Worm (Caenorhabditis elegans) whole organism, L4 larva: Measurements from ENCODE around the gene dpy-21.
A peak's percentile ranks its signal among the peaks of the same experiment; 100 is the strongest.

Experiments used
- R02D3.7 ChIP-seq: fragments of 150-350 bp; sonication (generic microtip); optimal IDR thresholded peaks from 3 replicates; lab custom pipeline; 2014; ENCODE audit warnings: missing biosample characterization, missing genetic modification characterization
- ZK337.2 ChIP-seq: fragments of 200-800 bp; sonication (Bioruptor generic); IDR thresholded peaks from 2 replicates; pipeline ENCODE4 v1.3.6; 2022; ENCODE audit warnings: missing genetic modification reagents, missing genetic modification characterization, missing compliant biosample characterization
- ZK546.5 ChIP-seq, 2 experiments: sonication (generic microtip); optimal IDR thresholded peaks; 2 replicates each; lab custom pipeline; 2017; ENCODE audit warnings: missing biosample characterization in 2 of 2, missing genetic modification characterization in 2 of 2
- aha-1 ChIP-seq: fragments of 150-350 bp; peaks from one replicate; lab custom pipeline; 2014; ENCODE audit warnings: missing biosample characterization, missing genetic modification characterization
- aly-2 ChIP-seq: sonication (generic microtip); optimal IDR thresholded peaks from 2 replicates; lab custom pipeline; 2018; ENCODE audit warnings: missing biosample characterization, missing genetic modification characterization
- ama-1 ChIP-seq: fragments of 150-350 bp; optimal IDR thresholded peaks from 2 replicates; lab custom pipeline; 2014; ENCODE audit warnings: inconsistent platforms, mixed read lengths
- ceh-20 ChIP-seq: fragments of 200-800 bp; sonication (Bioruptor generic); IDR thresholded peaks from 2 replicates; pipeline ENCODE4 v1.3.6; 2022; ENCODE audit warnings: missing genetic modification reagents, missing genetic modification characterization, missing compliant biosample characterization
- ceh-44 ChIP-seq: fragments of 200-800 bp; sonication (Bioruptor generic); IDR thresholded peaks from 2 replicates; pipeline ENCODE4 v1.3.6; 2022; ENCODE audit warnings: missing genetic modification reagents, missing genetic modification characterization, missing compliant biosample characterization
- ceh-62 ChIP-seq: sonication (generic microtip); optimal IDR thresholded peaks from 2 replicates; lab custom pipeline; 2017; ENCODE audit warnings: missing biosample characterization, missing genetic modification characterization
- ces-1 ChIP-seq: fragments of 150-350 bp; sonication (generic microtip); optimal IDR thresholded peaks from 4 replicates; lab custom pipeline; 2014; ENCODE audit warnings: missing biosample characterization, missing genetic modification reagents, missing genetic modification characterization
- cey-2 ChIP-seq: sonication (generic microtip); optimal IDR thresholded peaks from 3 replicates; lab custom pipeline; 2017; ENCODE audit warnings: missing genetic modification characterization, mild to moderate bottlenecking, missing compliant biosample characterization, antibody characterized with exemption, borderline replicate concordance; ENCODE audit not compliant: insufficient read depth
- ctbp-1 ChIP-seq: fragments of 200-800 bp; sonication (Bioruptor generic); IDR thresholded peaks from 2 replicates; pipeline ENCODE4 v1.3.6; 2022; ENCODE audit warnings: missing genetic modification reagents, missing genetic modification characterization, missing compliant biosample characterization
- dmd-6 ChIP-seq: fragments of 200-800 bp; sonication (Bioruptor generic); IDR thresholded peaks from 2 replicates; pipeline ENCODE4 v1.3.6; 2022; ENCODE audit warnings: missing genetic modification reagents, missing genetic modification characterization, missing compliant biosample characterization
- dmd-8 ChIP-seq: fragments of 200-800 bp; sonication (Bioruptor generic); IDR thresholded peaks from 2 replicates; pipeline ENCODE4 v1.3.6; 2022; ENCODE audit warnings: missing genetic modification characterization, missing compliant biosample characterization
- dmd-9 ChIP-seq: fragments of 200-800 bp; sonication (Bioruptor generic); IDR thresholded peaks from 2 replicates; pipeline ENCODE4 v1.3.6; 2022; ENCODE audit warnings: missing genetic modification reagents, missing genetic modification characterization, missing compliant biosample characterization
- dve-1 ChIP-seq: sonication (generic microtip); optimal IDR thresholded peaks from 2 replicates; lab custom pipeline; 2017; ENCODE audit warnings: antibody characterized with exemption, mild to moderate bottlenecking, missing genetic modification characterization, missing compliant biosample characterization; ENCODE audit not compliant: insufficient read depth
- egl-27 ChIP-seq: sonication (generic microtip); optimal IDR thresholded peaks from 3 replicates; lab custom pipeline; 2017; ENCODE audit warnings: missing biosample characterization, missing genetic modification reagents, missing genetic modification characterization
- lim-7 ChIP-seq: fragments of 200-800 bp; sonication (Bioruptor generic); IDR thresholded peaks from 2 replicates; pipeline ENCODE4 v1.3.6; 2022; ENCODE audit warnings: missing genetic modification characterization, missing compliant biosample characterization
- lin-13 ChIP-seq: fragments of 150-350 bp; optimal IDR thresholded peaks from 2 replicates; lab custom pipeline; 2014; ENCODE audit warnings: missing biosample characterization, missing genetic modification reagents, missing genetic modification characterization
- lin-29 ChIP-seq: fragments of 200-800 bp; sonication (Bioruptor generic); IDR thresholded peaks from 2 replicates; pipeline ENCODE4 v1.3.6; 2022; ENCODE audit warnings: missing genetic modification reagents, missing genetic modification characterization, missing compliant biosample characterization
- lin-38 ChIP-seq: fragments of 200-800 bp; sonication (Bioruptor generic); IDR thresholded peaks from 2 replicates; pipeline ENCODE4 v1.3.6; 2022; ENCODE audit warnings: missing genetic modification reagents, missing genetic modification characterization, missing compliant biosample characterization
- lir-3 ChIP-seq: sonication (generic microtip); optimal IDR thresholded peaks from 2 replicates; lab custom pipeline; 2016; ENCODE audit warnings: mild to moderate bottlenecking, missing genetic modification characterization, missing compliant biosample characterization
- lsy-2 ChIP-seq, 2 experiments: fragments of 150-350 bp in 1 of 2; sonication (generic microtip) in 1 of 2; optimal IDR thresholded peaks; 2 replicates each; lab custom pipeline; 2014 to 2017; ENCODE audit warnings: missing biosample characterization in 2 of 2, missing genetic modification characterization in 2 of 2
- madf-9 ChIP-seq: fragments of 200-800 bp; sonication (Bioruptor generic); conservative IDR thresholded peaks from 2 replicates; pipeline ENCODE4 v1.3.6; 2022; ENCODE audit warnings: missing genetic modification reagents, missing genetic modification characterization, missing compliant biosample characterization
- mdt-29 ChIP-seq: fragments of 200-800 bp; sonication (Bioruptor generic); IDR thresholded peaks from 2 replicates; pipeline ENCODE4 v1.3.6; 2022; ENCODE audit warnings: missing genetic modification reagents, missing genetic modification characterization, missing compliant biosample characterization
- mxl-3 ChIP-seq: fragments of 200-800 bp; sonication (Bioruptor generic); optimal IDR thresholded peaks from 2 replicates; lab custom pipeline; 2018; ENCODE audit warnings: mild to moderate bottlenecking, missing genetic modification characterization, missing compliant biosample characterization
- nhr-102 ChIP-seq: sonication (generic microtip); optimal IDR thresholded peaks from 2 replicates; lab custom pipeline; 2016; ENCODE audit warnings: mild to moderate bottlenecking, missing genetic modification characterization, moderate library complexity, missing compliant biosample characterization
- nhr-237 ChIP-seq: sonication (generic microtip); optimal IDR thresholded peaks from 2 replicates; lab custom pipeline; 2017; ENCODE audit warnings: missing biosample characterization, missing genetic modification characterization
- nhr-25 ChIP-seq: sonication (generic microtip); optimal IDR thresholded peaks from 2 replicates; lab custom pipeline; 2017; ENCODE audit warnings: missing genetic modification characterization, mild to moderate bottlenecking, missing compliant biosample characterization, antibody characterized with exemption, moderate library complexity, borderline replicate concordance; ENCODE audit not compliant: insufficient read depth
- nhr-28 ChIP-seq: fragments of 150-350 bp; optimal IDR thresholded peaks from 2 replicates; lab custom pipeline; 2014; ENCODE audit warnings: missing biosample characterization, missing genetic modification characterization
- nhr-48 ChIP-seq: sonication (generic microtip); optimal IDR thresholded peaks from 2 replicates; lab custom pipeline; 2016; ENCODE audit warnings: mild to moderate bottlenecking, missing genetic modification characterization, missing compliant biosample characterization
- nhr-6 ChIP-seq: fragments of 150-350 bp; optimal IDR thresholded peaks from 2 replicates; lab custom pipeline; 2014; ENCODE audit warnings: missing biosample characterization, missing genetic modification characterization
- nhr-77 ChIP-seq: fragments of 150-350 bp; optimal IDR thresholded peaks from 2 replicates; lab custom pipeline; 2014; ENCODE audit warnings: missing biosample characterization, missing genetic modification characterization
- pha-4 ChIP-seq, 2 experiments: fragments of 150-350 bp in 1 of 2; fragments of 200-800 bp in 1 of 2; sonication (Bioruptor generic) in 1 of 2; IDR thresholded peaks in 1 of 2; optimal IDR thresholded peaks in 1 of 2; 2 replicates each; pipeline versions ENCODE4 v1.3.6 to Lab custom; 2014 to 2022; ENCODE audit warnings: missing genetic modification characterization in 2 of 2, missing genetic modification reagents in 2 of 2, missing biosample characterization in 1 of 2, missing compliant biosample characterization in 1 of 2
- php-3 ChIP-seq: fragments of 200-800 bp; sonication (Bioruptor generic); IDR thresholded peaks from 2 replicates; pipeline ENCODE4 v1.3.6; 2022; ENCODE audit warnings: missing genetic modification reagents, missing genetic modification characterization, missing compliant biosample characterization
- pqm-1 ChIP-seq: sonication (generic microtip); optimal IDR thresholded peaks from 2 replicates; lab custom pipeline; 2017; ENCODE audit warnings: missing biosample characterization, missing genetic modification characterization
- rbr-2 ChIP-seq: sonication (generic microtip); optimal IDR thresholded peaks from 2 replicates; lab custom pipeline; 2016; ENCODE audit warnings: missing genotype, missing genetic modification characterization, missing compliant biosample characterization
- sdz-12 ChIP-seq: fragments of 200-800 bp; sonication (Bioruptor generic); optimal IDR thresholded peaks from 2 replicates; lab custom pipeline; 2018; ENCODE audit warnings: mild to moderate bottlenecking, missing genetic modification characterization, missing compliant biosample characterization
- set-16 ChIP-seq: fragments of 200-800 bp; sonication (Bioruptor generic); IDR thresholded peaks from 2 replicates; pipeline ENCODE4 v1.3.6; 2022; ENCODE audit warnings: missing genetic modification reagents, missing genetic modification characterization, missing compliant biosample characterization
- skn-1 ChIP-seq: fragments of 150-350 bp; optimal IDR thresholded peaks from 2 replicates; lab custom pipeline; 2014; ENCODE audit warnings: missing biosample characterization, missing genetic modification characterization
- snpc-1.2 ChIP-seq: fragments of 200-800 bp; sonication (Bioruptor generic); IDR thresholded peaks from 2 replicates; pipeline ENCODE4 v1.3.6; 2022; ENCODE audit warnings: missing genetic modification reagents, missing genetic modification characterization, missing compliant biosample characterization
- tra-1 ChIP-seq: fragments of 200-800 bp; sonication (Bioruptor generic); IDR thresholded peaks from 2 replicates; pipeline ENCODE4 v1.3.6; 2022; ENCODE audit warnings: missing genetic modification reagents, missing genetic modification characterization, missing compliant biosample characterization
- unc-130 ChIP-seq: sonication (generic microtip); optimal IDR thresholded peaks from 2 replicates; lab custom pipeline; 2016; ENCODE audit warnings: missing genetic modification reagents, missing genetic modification characterization, missing compliant biosample characterization
- unc-39 ChIP-seq: sonication (generic microtip); optimal IDR thresholded peaks from 2 replicates; lab custom pipeline; 2017; ENCODE audit warnings: missing biosample characterization, missing genetic modification characterization
- unc-62 ChIP-seq, 3 experiments: fragments of 150-350 bp in 1 of 3; sonication (generic microtip); optimal IDR thresholded peaks in 2 of 3; peaks in 1 of 3; 1 replicate in 1 of 3; 2 replicates in 2 of 3; lab custom pipeline; 2014 to 2017; ENCODE audit warnings: missing biosample characterization in 3 of 3, missing genetic modification characterization in 3 of 3, missing genetic modification reagents in 3 of 3, missing genotype in 1 of 3
- vab-7 ChIP-seq: fragments of 200-800 bp; sonication (Bioruptor generic); IDR thresholded peaks from 2 replicates; pipeline ENCODE4 v1.3.6; 2022; ENCODE audit warnings: missing genetic modification reagents, missing genetic modification characterization, missing compliant biosample characterization
- zfp-2 ChIP-seq: sonication (generic microtip); optimal IDR thresholded peaks from 2 replicates; lab custom pipeline; 2016; ENCODE audit warnings: mild to moderate bottlenecking, missing genetic modification characterization, missing compliant biosample characterization
- zfp-3 ChIP-seq: fragments of 200-800 bp; sonication (Bioruptor generic); conservative IDR thresholded peaks from 2 replicates; pipeline ENCODE4 v1.3.6; 2022; ENCODE audit warnings: missing genetic modification reagents, missing genetic modification characterization, missing compliant biosample characterization
- zip-11 ChIP-seq: fragments of 200-800 bp; sonication (Bioruptor generic); IDR thresholded peaks from 2 replicates; pipeline ENCODE4 v1.3.6; 2022; ENCODE audit warnings: missing genetic modification characterization, missing compliant biosample characterization

The dpy-21 gene

ce11 chrV:17981732-17982131 lies 32.7 kb upstream of the dpy-21 start (continued):
- TF ChIP-seq lir-3 = no peak
- TF ChIP-seq cey-2 (tag; lab: Kevin White, UChicago) = no peak
- TF ChIP-seq snpc-1.2 (GFP tag; lab: Robert Waterston, UW) = no peak
- no peak for TF ChIP-seq pha-4 (GFP tag; IDR thresholded peaks at IDR 0.05; lab: Robert Waterston, UW)
- no peak for TF ChIP-seq pha-4 (tag; optimal IDR thresholded peaks at IDR 0.05; lab: Kevin White, UChicago)
- TF ChIP-seq lim-7 (GFP tag; lab: Robert Waterston, UW) = no peak
- no peak for TF ChIP-seq pqm-1
- no peak for TF ChIP-seq unc-130
- TF ChIP-seq madf-9 (GFP tag; lab: Robert Waterston, UW) = 0 out of 2 replicates have a peak, but pooled peaks have one; percentile 33
- no peak for TF ChIP-seq sdz-12
- peak; percentile 37 for TF ChIP-seq ama-1 (lab: Kevin White, UChicago)
- no peak for TF ChIP-seq nhr-25
- TF ChIP-seq set-16 = no peak
- no peak for TF ChIP-seq dmd-6 (GFP tag; lab: Robert Waterston, UW)
- TF ChIP-seq ceh-44 (GFP tag; lab: Robert Waterston, UW) = no peak
- peak in 1 of 2 experiments; percentile 85 for TF ChIP-seq unc-62 (GFP tag; optimal IDR thresholded peaks at IDR 0.05 in 1 of 2; lab: Kevin White, UChicago)
- no peak for TF ChIP-seq unc-62 (tag; optimal IDR thresholded peaks at IDR 0.05; lab: Kevin White, UChicago)
- peak; percentile 36 for TF ChIP-seq lin-13 (GFP tag; lab: Kevin White, UChicago)
- TF ChIP-seq nhr-48 = no peak
- no peak for TF ChIP-seq egl-27 (tag; lab: Kevin White, UChicago)
- no peak for TF ChIP-seq ZK546.5 (tag; optimal IDR thresholded peaks at IDR 0.05; lab: Kevin White, UChicago)
- 0 out of 2 replicates have a peak, but pooled peaks have one; percentile 14 for TF ChIP-seq dmd-9 (GFP tag; lab: Robert Waterston, UW)
- TF ChIP-seq lsy-2 (tag; optimal IDR thresholded peaks at IDR 0.05; lab: Kevin White, UChicago) = peak; percentile 92 to 98
- no peak for TF ChIP-seq mdt-29 (GFP tag; lab: Robert Waterston, UW)
- no peak for TF ChIP-seq ZK337.2
- TF ChIP-seq aly-2 = no peak
- peak; percentile 5 for TF ChIP-seq rbr-2 (tag; lab: Kevin White, UChicago)
- peak; percentile 46; the same call in 1 of the 2 replicates for TF ChIP-seq lin-38 (GFP tag; lab: Robert Waterston, UW)
- no peak for TF ChIP-seq ces-1 (GFP tag; lab: Kevin White, UChicago)
- TF ChIP-seq skn-1 (tag; lab: Kevin White, UChicago) = no peak
- no peak for TF ChIP-seq dmd-8
- TF ChIP-seq dve-1 (tag; lab: Kevin White, UChicago) = peak; percentile 3
- TF ChIP-seq ctbp-1 (GFP tag; lab: Robert Waterston, UW) = no peak
- no peak for TF ChIP-seq zip-11 (GFP tag; lab: Robert Waterston, UW)
- TF ChIP-seq nhr-28 = peak; percentile 11
- no peak for TF ChIP-seq ceh-20 (GFP tag; lab: Robert Waterston, UW)

ce11 chrV:17979789-17980188 lies 30.8 kb upstream of the dpy-21 start, which contains the start of gene snx-6:
Gene snx-6 (minus strand): TSS chrV:17980082.
- TF ChIP-seq zfp-3 (no peak), aha-1 (tag; lab: Kevin White, UChicago) (peak; percentile 36)

- peak; percentile 77 for TF ChIP-seq dmd-6 (GFP tag; lab: Robert Waterston, UW)
- no peak for TF ChIP-seq mxl-3 (GFP tag; lab: Kevin White, UChicago)
- TF ChIP-seq R02D3.7 (tag; lab: Kevin White, UChicago) = no peak
- no peak for TF ChIP-seq nhr-6
- TF ChIP-seq unc-39 (tag; lab: Kevin White, UChicago) = no peak
- TF ChIP-seq tra-1 = peak; percentile 35; the same call in 1 of the 2 replicates
- TF ChIP-seq rbr-2 (tag; lab: Kevin White, UChicago) = no peak
- TF ChIP-seq zfp-2 (tag; lab: Kevin White, UChicago) = no peak
- TF ChIP-seq nhr-77 (tag; lab: Kevin White, UChicago) = peak; percentile 18
- no peak for TF ChIP-seq ceh-62 (tag; lab: Kevin White, UChicago)
- no peak for TF ChIP-seq lin-29 (GFP tag; lab: Robert Waterston, UW)
- no peak for TF ChIP-seq set-16
- TF ChIP-seq pqm-1 = peak; percentile 64
- TF ChIP-seq php-3 (GFP tag; lab: Robert Waterston, UW) = peak; percentile 41; the same call in 1 of the 2 replicates
- no peak for TF ChIP-seq nhr-237 (tag; lab: Kevin White, UChicago)
- no peak for TF ChIP-seq vab-7 (GFP tag; lab: Robert Waterston, UW)
- no peak for TF ChIP-seq nhr-102 (tag; lab: Kevin White, UChicago)
- TF ChIP-seq ces-1 (GFP tag; lab: Kevin White, UChicago) = no peak
- TF ChIP-seq ctbp-1 (GFP tag; lab: Robert Waterston, UW) = no peak
Observed at ce11 chrV:17978207-17978606, 29.2 kb upstream of the dpy-21 start.
